Worm (Caenorhabditis elegans) whole organism, midembryonic: ENCODE measurements around the gene lido-4.

ENCODE experiments used
- T22C8.4 ChIP-seq: fragments of 200-800 bp; sonication (Bioruptor generic); IDR thresholded peaks from 2 replicates; pipeline ENCODE4 v1.3.6; 2022; ENCODE audit warnings: missing genetic modification characterization, missing compliant biosample characterization
- cog-1 ChIP-seq: sonication (generic microtip); optimal IDR thresholded peaks from 2 replicates; lab custom pipeline; 2016; ENCODE audit warnings: missing genetic modification characterization, missing compliant biosample characterization
- flt-1 ChIP-seq: fragments of 200-800 bp; sonication (Bioruptor generic); IDR thresholded peaks from 2 replicates; pipeline ENCODE4 v1.3.6; 2022; ENCODE audit warnings: missing genetic modification characterization, missing compliant biosample characterization
- klf-2 ChIP-seq: fragments of 200-800 bp; sonication (Bioruptor generic); conservative IDR thresholded peaks from 2 replicates; pipeline ENCODE4 v1.3.6; 2022; ENCODE audit warnings: missing genetic modification reagents, missing genetic modification characterization, missing compliant biosample characterization
- med-1 ChIP-seq: sonication (generic microtip); optimal IDR thresholded peaks from 2 replicates; lab custom pipeline; 2017; ENCODE audit warnings: missing genetic modification characterization, mild to moderate bottlenecking, missing compliant biosample characterization, antibody characterized with exemption, missing genetic modification reagents; ENCODE audit not compliant: insufficient read depth
- tab-1 ChIP-seq: fragments of 200-800 bp; sonication (Bioruptor generic); IDR thresholded peaks from 2 replicates; pipeline ENCODE4 v1.3.6; 2022; ENCODE audit warnings: missing genetic modification characterization, missing compliant biosample characterization
- ztf-29 ChIP-seq: fragments of 200-800 bp; sonication (Bioruptor generic); IDR thresholded peaks from 2 replicates; pipeline ENCODE4 v1.3.6; 2022; ENCODE audit warnings: missing genetic modification reagents, missing genetic modification characterization, missing compliant biosample characterization

ce11 chrX:17092416-17092815 lies 15.2 kb downstream of the lido-4 start, which contains the start of gene sod-3:
- TF ChIP-seq cog-1 (tag; lab: Kevin White, UChicago) (no peak), T22C8.4 (GFP tag; lab: Robert Waterston, UW) (no peak), med-1 (GFP tag; lab: Kevin White, UChicago) (no peak), klf-2 (no peak), flt-1 (GFP tag; lab: Robert Waterston, UW) (no peak), tab-1 (GFP tag; lab: Robert Waterston, UW) (no peak), ztf-29 (GFP tag; lab: Robert Waterston, UW) (no peak)
